Fruit fly (Drosophila melanogaster) Kc167 (cell line): ENCODE data around the gene Sur-8.

Experiments used
- Myc ChIP-seq: fragments of >200 bp; optimal IDR thresholded peaks from 2 replicates; lab custom pipeline; 2017; ENCODE audit warnings: missing external identifiers
- Sin3A ChIP-seq: fragments of >200 bp; optimal IDR thresholded peaks from 2 replicates; lab custom pipeline; 2018; ENCODE audit warnings: missing external identifiers
- h ChIP-seq: fragments of >200 bp; optimal IDR thresholded peaks from 3 replicates; lab custom pipeline; 2018; ENCODE audit warnings: missing external identifiers

DNA sequence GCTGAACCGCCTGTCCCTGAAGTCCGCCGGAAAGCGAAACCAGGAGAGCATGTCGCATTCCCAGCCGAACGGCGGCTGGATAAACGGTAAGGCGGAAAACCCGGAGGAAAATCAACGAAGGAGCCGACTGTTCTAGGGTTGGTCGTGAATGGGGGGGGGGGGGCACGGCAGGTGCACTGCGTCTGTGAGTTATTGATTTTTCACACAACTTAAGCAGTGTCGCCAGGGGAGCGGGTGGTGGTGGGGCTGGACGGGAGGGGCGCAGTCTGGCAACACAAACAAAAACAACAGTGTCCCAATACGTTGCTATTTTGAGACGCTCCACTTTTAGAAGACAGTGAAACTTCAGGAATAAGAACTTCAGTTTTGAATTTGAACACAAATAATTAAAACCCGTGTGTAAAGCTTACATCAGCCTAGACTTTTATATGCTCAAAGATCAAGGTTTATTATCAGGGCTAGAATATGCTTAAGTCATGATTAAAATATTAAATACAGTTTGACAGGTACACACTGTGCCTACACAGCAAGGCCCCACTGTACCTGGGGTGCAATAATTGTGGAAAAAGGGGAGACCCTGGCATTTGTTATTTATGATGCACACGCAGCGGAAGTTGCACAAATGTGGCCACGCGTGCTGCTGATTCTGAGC lies 16.0 kb downstream of the Sur-8 start:
- no peak for TF ChIP-seq Myc
- no peak for TF ChIP-seq Sin3A (lab: Kevin White, UChicago)
- no peak for TF ChIP-seq h (lab: Kevin White, UChicago)
